Worm (Caenorhabditis elegans) whole organism, L4/young adult: ENCODE results near the gene Y50D4A.5.

Experiments used
- W03F9.2 ChIP-seq: fragments of 150-350 bp; optimal IDR thresholded peaks from 2 replicates; lab custom pipeline; 2014; ENCODE audit warnings: missing biosample characterization, missing genetic modification characterization
- dao-5 ChIP-seq: sonication (generic microtip); optimal IDR thresholded peaks from 2 replicates; lab custom pipeline; 2016; ENCODE audit warnings: missing genotype, missing genetic modification characterization, moderate library complexity, missing compliant biosample characterization

- TF ChIP-seq W03F9.2 (tag; lab: Kevin White, UChicago) (no peak), dao-5 (tag; lab: Kevin White, UChicago) (no peak)
These were observed 36.5 kb upstream of the Y50D4A.5 start for ce11 chrV:1170591-1170990.
